Worm (Caenorhabditis elegans) whole organism, young adult: ENCODE data around the gene cdc-25.4.

Source experiments
- B0019.2 ChIP-seq: fragments of 200-800 bp; sonication (Bioruptor generic); conservative IDR thresholded peaks from 2 replicates; pipeline ENCODE4 v1.3.6; 2022; ENCODE audit warnings: missing genetic modification reagents, missing genetic modification characterization, missing compliant biosample characterization
- B0336.3 ChIP-seq: fragments of 200-800 bp; sonication (Bioruptor generic); IDR thresholded peaks from 2 replicates; pipeline ENCODE4 v1.3.6; 2022; ENCODE audit warnings: missing genetic modification characterization, missing compliant biosample characterization
- F10E7.11 ChIP-seq: sonication (generic microtip); optimal IDR thresholded peaks from 2 replicates; lab custom pipeline; 2017; ENCODE audit warnings: mild to moderate bottlenecking, missing genetic modification characterization, moderate library complexity, missing compliant biosample characterization
- F37B4.10 ChIP-seq: fragments of 200-800 bp; sonication (Bioruptor generic); IDR thresholded peaks from 2 replicates; pipeline ENCODE4 v1.3.6; 2022; ENCODE audit warnings: missing genetic modification characterization, missing compliant biosample characterization
- F57C9.4 ChIP-seq: sonication (generic microtip); optimal IDR thresholded peaks from 2 replicates; lab custom pipeline; 2017; ENCODE audit warnings: mild to moderate bottlenecking, missing genetic modification characterization, missing compliant biosample characterization
- Y53F4B.3 ChIP-seq: fragments of 200-800 bp; sonication (Bioruptor generic); IDR thresholded peaks from 2 replicates; pipeline ENCODE4 v1.3.6; 2022; ENCODE audit warnings: missing genetic modification reagents, missing genetic modification characterization, missing compliant biosample characterization
- Y53G8AR.9 ChIP-seq: fragments of 200-800 bp; sonication (Bioruptor generic); conservative IDR thresholded peaks from 2 replicates; pipeline ENCODE4 v1.3.6; 2022; ENCODE audit warnings: missing genetic modification reagents, missing genetic modification characterization, missing compliant biosample characterization
- Y56A3A.18 ChIP-seq: fragments of 200-800 bp; sonication (Bioruptor generic); IDR thresholded peaks from 2 replicates; pipeline ENCODE4 v1.3.6; 2022; ENCODE audit warnings: missing genetic modification reagents, missing genetic modification characterization, missing compliant biosample characterization
- Y95B8A.8 ChIP-seq: fragments of 200-800 bp; sonication (Bioruptor generic); IDR thresholded peaks from 2 replicates; pipeline ENCODE4 v1.3.6; 2022; ENCODE audit warnings: missing genetic modification reagents, missing genetic modification characterization, missing compliant biosample characterization
- ZK185.1 ChIP-seq: sonication (generic microtip); optimal IDR thresholded peaks from 2 replicates; lab custom pipeline; 2016; ENCODE audit warnings: mild to moderate bottlenecking, missing genetic modification characterization, missing compliant biosample characterization; ENCODE audit not compliant: poor library complexity, severe bottlenecking
- aptf-3 ChIP-seq: fragments of 200-800 bp; sonication (Bioruptor generic); IDR thresholded peaks from 2 replicates; pipeline ENCODE4 v1.3.6; 2022; ENCODE audit warnings: missing genetic modification characterization, missing compliant biosample characterization
- athp-1 ChIP-seq: sonication (generic microtip); optimal IDR thresholded peaks from 2 replicates; lab custom pipeline; 2017; ENCODE audit warnings: mild to moderate bottlenecking, missing genetic modification characterization, missing compliant biosample characterization
- ceh-100 ChIP-seq: fragments of 200-800 bp; sonication (Bioruptor generic); IDR thresholded peaks from 2 replicates; pipeline ENCODE4 v1.3.6; 2022; ENCODE audit warnings: missing genetic modification reagents, missing genetic modification characterization, missing compliant biosample characterization
- ceh-58 ChIP-seq: fragments of 200-800 bp; sonication (Bioruptor generic); IDR thresholded peaks from 2 replicates; pipeline ENCODE4 v1.3.6; 2022; ENCODE audit warnings: missing genetic modification characterization, missing compliant biosample characterization
- ceh-79 ChIP-seq: sonication (generic microtip); optimal IDR thresholded peaks from 2 replicates; lab custom pipeline; 2017; ENCODE audit warnings: mild to moderate bottlenecking, missing genetic modification characterization, missing compliant biosample characterization
- dox-1 ChIP-seq: fragments of 200-800 bp; sonication (Bioruptor generic); IDR thresholded peaks from 2 replicates; pipeline ENCODE4 v1.3.6; 2022; ENCODE audit warnings: missing genetic modification reagents, missing genetic modification characterization, missing compliant biosample characterization
- dpff-1 ChIP-seq: sonication (generic microtip); optimal IDR thresholded peaks from 2 replicates; lab custom pipeline; 2017; ENCODE audit warnings: mild to moderate bottlenecking, missing genetic modification characterization, missing compliant biosample characterization
- dpl-1 ChIP-seq: fragments of 150-350 bp; optimal IDR thresholded peaks from 2 replicates; lab custom pipeline; 2014; ENCODE audit warnings: missing biosample characterization, missing genetic modification reagents, missing genetic modification characterization
- ekl-4 ChIP-seq: fragments of 200-800 bp; sonication (Bioruptor generic); IDR thresholded peaks from 2 replicates; pipeline ENCODE4 v1.3.6; 2022; ENCODE audit warnings: missing genetic modification reagents, missing genetic modification characterization, missing compliant biosample characterization
- ets-4 ChIP-seq: fragments of 200-800 bp; sonication (Bioruptor generic); optimal IDR thresholded peaks from 2 replicates; lab custom pipeline; 2018; ENCODE audit warnings: mild to moderate bottlenecking, missing genetic modification characterization, missing compliant biosample characterization
- hlh-26 ChIP-seq: fragments of 200-800 bp; sonication (Bioruptor generic); conservative IDR thresholded peaks from 2 replicates; pipeline ENCODE4 v1.3.6; 2022; ENCODE audit warnings: missing genetic modification reagents, missing genetic modification characterization, missing compliant biosample characterization
- hmg-1.2 ChIP-seq: fragments of 200-800 bp; sonication (Bioruptor generic); IDR thresholded peaks from 2 replicates; pipeline ENCODE4 v1.3.6; 2022; ENCODE audit warnings: missing genetic modification reagents, missing genetic modification characterization, missing compliant biosample characterization
- hsf-1 ChIP-seq: fragments of 200-800 bp; sonication (Bioruptor generic); IDR thresholded peaks from 2 replicates; pipeline ENCODE4 v1.3.6; 2022; ENCODE audit warnings: missing genetic modification reagents, missing genetic modification characterization, missing compliant biosample characterization
- lag-1 ChIP-seq: fragments of 200-800 bp; sonication (Bioruptor generic); IDR thresholded peaks from 2 replicates; pipeline ENCODE4 v1.3.6; 2022; ENCODE audit warnings: missing genetic modification reagents, missing genetic modification characterization, missing compliant biosample characterization
- lin-54 ChIP-seq: fragments of 200-800 bp; sonication (Bioruptor generic); optimal IDR thresholded peaks from 2 replicates; lab custom pipeline; 2018; ENCODE audit warnings: mild to moderate bottlenecking, missing genetic modification characterization, missing compliant biosample characterization
- lsy-27 ChIP-seq: sonication (generic microtip); optimal IDR thresholded peaks from 2 replicates; lab custom pipeline; 2017; ENCODE audit warnings: missing genetic modification characterization, mild to moderate bottlenecking, missing compliant biosample characterization, antibody characterized with exemption, missing genotype, borderline replicate concordance; ENCODE audit not compliant: insufficient read depth
- madf-6 ChIP-seq: fragments of 200-800 bp; sonication (Bioruptor generic); IDR thresholded peaks from 2 replicates; pipeline ENCODE4 v1.3.6; 2022; ENCODE audit warnings: missing genetic modification reagents, missing genetic modification characterization, missing compliant biosample characterization
- madf-8 ChIP-seq: fragments of 200-800 bp; sonication (Bioruptor generic); conservative IDR thresholded peaks from 2 replicates; pipeline ENCODE4 v1.3.6; 2022; ENCODE audit warnings: missing genetic modification reagents, missing genetic modification characterization, missing compliant biosample characterization
- mel-28 ChIP-seq: sonication (generic microtip); optimal IDR thresholded peaks from 2 replicates; lab custom pipeline; 2016; ENCODE audit warnings: borderline replicate concordance, mild to moderate bottlenecking, missing genetic modification characterization, missing compliant biosample characterization
- nhr-120 ChIP-seq: fragments of 200-800 bp; sonication (Bioruptor generic); IDR thresholded peaks from 2 replicates; pipeline ENCODE4 v1.3.6; 2022; ENCODE audit warnings: missing genetic modification characterization, missing compliant biosample characterization
- nhr-179 ChIP-seq: sonication (generic microtip); optimal IDR thresholded peaks from 2 replicates; lab custom pipeline; 2016; ENCODE audit warnings: mild to moderate bottlenecking, missing genetic modification characterization, missing compliant biosample characterization
- nhr-27 ChIP-seq: fragments of 200-800 bp; sonication (Bioruptor generic); optimal IDR thresholded peaks from 2 replicates; lab custom pipeline; 2018; ENCODE audit warnings: mild to moderate bottlenecking, missing genetic modification characterization, moderate library complexity, missing compliant biosample characterization
- nhr-80 ChIP-seq: sonication (generic microtip); optimal IDR thresholded peaks from 2 replicates; lab custom pipeline; 2016; ENCODE audit warnings: missing genetic modification characterization, missing compliant biosample characterization
- pbrm-1 ChIP-seq: fragments of 200-800 bp; sonication (Bioruptor generic); IDR thresholded peaks from 2 replicates; pipeline ENCODE4 v1.3.6; 2022; ENCODE audit warnings: missing genetic modification reagents, missing genetic modification characterization, missing compliant biosample characterization
- snpc-1.1 ChIP-seq: sonication (generic microtip); optimal IDR thresholded peaks from 2 replicates; lab custom pipeline; 2017; ENCODE audit warnings: missing genetic modification characterization, mild to moderate bottlenecking, missing compliant biosample characterization, antibody characterized with exemption, moderate library complexity, missing genotype, missing genetic modification reagents; ENCODE audit not compliant: insufficient read depth
- snpc-4 ChIP-seq, 5 experiments: fragments of 150-350 bp in 1 of 5; sonication (generic microtip) in 4 of 5; optimal IDR thresholded peaks; 2 replicates each; lab custom pipeline; 2014 to 2018; ENCODE audit warnings: missing genetic modification characterization in 5 of 5, missing biosample characterization in 3 of 5, antibody characterized with exemption in 2 of 5, mild to moderate bottlenecking in 2 of 5, missing compliant biosample characterization in 2 of 5, missing genotype in 2 of 5, moderate library complexity in 2 of 5, missing genetic modification reagents in 1 of 5
- tbx-9 ChIP-seq: sonication (generic microtip); optimal IDR thresholded peaks from 2 replicates; lab custom pipeline; 2016; ENCODE audit warnings: borderline replicate concordance, missing genetic modification characterization, inconsistent platforms, missing compliant biosample characterization
- tlf-1 ChIP-seq: fragments of 200-800 bp; sonication (Bioruptor generic); optimal IDR thresholded peaks from 2 replicates; lab custom pipeline; 2018; ENCODE audit warnings: mild to moderate bottlenecking, missing genetic modification characterization, missing compliant biosample characterization
- unc-130 ChIP-seq: sonication (generic microtip); optimal IDR thresholded peaks from 2 replicates; lab custom pipeline; 2016; ENCODE audit warnings: missing genetic modification reagents, missing genetic modification characterization, missing compliant biosample characterization
- zfh-2 ChIP-seq: fragments of 200-800 bp; sonication (Bioruptor generic); conservative IDR thresholded peaks from 2 replicates; pipeline ENCODE4 v1.3.6; 2022; ENCODE audit warnings: missing genetic modification reagents, missing genetic modification characterization, missing compliant biosample characterization
- ztf-25 ChIP-seq: fragments of 200-800 bp; sonication (Bioruptor generic); IDR thresholded peaks from 2 replicates; pipeline ENCODE4 v1.3.6; 2022; ENCODE audit warnings: missing genetic modification reagents, missing genetic modification characterization, missing compliant biosample characterization
- ztf-3 ChIP-seq: fragments of 200-800 bp; sonication (Bioruptor generic); optimal IDR thresholded peaks from 2 replicates; lab custom pipeline; 2018; ENCODE audit warnings: mild to moderate bottlenecking, missing genetic modification characterization, missing compliant biosample characterization
- ztf-6 ChIP-seq: fragments of 200-800 bp; sonication (Bioruptor generic); IDR thresholded peaks from 2 replicates; pipeline ENCODE4 v1.3.6; 2022; ENCODE audit warnings: missing genetic modification reagents, missing genetic modification characterization, missing compliant biosample characterization

cdc-25.4 gene

DNA sequence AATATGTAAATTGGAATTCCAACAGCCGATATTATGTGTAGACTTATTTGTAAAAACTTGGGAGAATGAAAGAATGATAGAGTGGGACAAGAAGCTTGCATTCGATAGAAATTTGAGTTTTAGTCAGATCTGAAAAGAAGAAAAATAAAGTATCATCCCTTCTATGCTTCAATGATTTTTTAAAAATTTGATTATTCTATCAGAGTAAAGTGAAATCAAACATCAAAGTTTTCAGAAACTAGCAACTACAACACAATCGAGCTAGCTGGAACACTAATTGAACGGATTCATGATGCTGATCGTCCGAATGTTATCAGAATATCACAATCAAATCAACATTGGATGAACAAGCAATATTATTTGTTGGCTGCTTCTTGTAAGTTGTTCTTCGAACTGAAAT lies 37.8 kb upstream of the cdc-25.4 start, which contains the start of gene srh-135:
TSS of gene srh-135 (minus strand) at position 101 of the 400 bp plus-strand sequence.
- TF ChIP-seq ceh-79, result no peak
- TF ChIP-seq F37B4.10 (GFP tag; lab: Robert Waterston, UW), result no peak
- TF ChIP-seq hsf-1 (GFP tag; lab: Robert Waterston, UW), result no peak
- no peak for TF ChIP-seq nhr-179 (tag; lab: Kevin White, UChicago)
- TF ChIP-seq, all 124 proteins: peak for 0

DNA sequence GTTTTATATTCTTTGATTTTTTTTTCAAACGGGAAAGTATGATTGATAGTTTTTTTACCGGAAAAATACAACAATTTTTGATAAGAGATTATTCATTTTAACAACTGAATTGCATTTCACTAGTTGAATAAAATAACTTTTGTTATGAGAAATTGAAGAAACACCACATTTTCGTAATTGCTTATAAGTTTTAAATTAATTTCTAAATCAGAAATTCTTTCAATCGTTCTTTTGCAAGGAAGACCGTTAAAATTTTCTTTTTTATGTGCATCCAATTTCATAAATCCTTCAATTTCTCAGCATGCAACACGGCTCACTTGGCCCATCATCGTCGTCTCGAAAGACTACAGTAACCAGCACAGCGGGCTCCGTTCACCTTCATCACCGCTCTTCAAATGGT lies 33.3 kb upstream of the cdc-25.4 start, which contains the start of gene plc-3:
TSS of gene plc-3 (plus strand) at position 301 of the 400 bp plus-strand sequence.
- TF ChIP-seq ZK185.1 (no peak), ets-4 (GFP tag; lab: Kevin White, UChicago) (no peak), B0336.3 (GFP tag; lab: Robert Waterston, UW) (no peak), Y95B8A.8 (GFP tag; lab: Robert Waterston, UW) (no peak), Y53G8AR.9 (GFP tag; lab: Robert Waterston, UW) (no peak), dox-1 (no peak), madf-6 (GFP tag; lab: Robert Waterston, UW) (no peak), hlh-26 (GFP tag; lab: Robert Waterston, UW) (no peak), lag-1 (no peak), aptf-3 (GFP tag; lab: Robert Waterston, UW) (no peak), unc-130 (GFP tag; lab: Kevin White, UChicago) (no peak), mel-28 (no peak), ztf-6 (GFP tag; lab: Robert Waterston, UW) (no peak), lin-54 (GFP tag; lab: Kevin White, UChicago) (no peak), pbrm-1 (GFP tag; lab: Robert Waterston, UW) (no peak), tlf-1 (GFP tag; lab: Kevin White, UChicago) (no peak), snpc-1.1 (tag; lab: Kevin White, UChicago) (no peak), zfh-2 (no peak)

DNA sequence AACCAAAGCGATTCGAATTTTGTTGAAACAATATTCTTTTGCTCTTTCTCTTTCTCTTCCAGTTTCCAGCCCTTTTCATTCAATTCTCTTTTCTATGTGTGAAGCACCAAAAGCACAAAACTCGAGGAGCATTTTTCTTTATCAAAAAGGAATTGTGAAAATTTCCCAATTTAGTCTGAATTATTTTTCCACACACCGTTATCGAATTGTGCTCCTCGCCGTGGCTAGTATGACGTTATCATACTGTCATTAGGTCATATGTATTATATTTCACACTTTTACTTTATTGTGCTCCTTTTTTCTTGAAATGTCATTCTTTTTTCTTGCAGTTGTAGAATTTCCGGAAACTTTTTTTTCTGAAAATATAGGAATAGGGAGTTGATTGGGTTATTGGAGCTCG lies 32.4 kb upstream of the cdc-25.4 start:
- TF ChIP-seq dox-1 (peak; percentile 37; the same call in 1 of the 2 replicates), dpff-1 (tag; lab: Kevin White, UChicago) (no peak), nhr-80 (tag; lab: Kevin White, UChicago) (peak; percentile 86)

DNA sequence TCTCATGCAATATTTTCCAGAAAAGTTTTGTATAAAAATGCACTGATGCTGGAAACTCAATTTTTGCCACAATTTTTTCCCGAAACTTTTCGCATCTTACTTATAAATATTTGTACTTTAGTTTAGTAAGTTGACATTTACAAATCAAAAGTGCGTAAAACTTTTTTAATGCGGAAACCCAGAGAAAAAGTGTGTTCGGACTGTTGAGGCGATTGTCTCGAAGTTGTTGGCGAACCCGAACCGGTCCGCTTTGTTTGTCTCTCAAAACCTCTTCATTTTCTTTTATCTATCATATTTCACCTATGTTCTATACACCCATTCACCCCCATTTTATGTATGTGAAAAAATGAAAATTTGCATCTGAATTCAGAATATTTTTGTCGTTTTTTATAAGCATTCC lies 31.4 kb upstream of the cdc-25.4 start:
- TF ChIP-seq snpc-4 (GFP tag; optimal IDR thresholded peaks at IDR 0.05; lab: Kevin White, UChicago) (no peak), snpc-4 (tag; optimal IDR thresholded peaks at IDR 0.05; lab: Kevin White, UChicago) (no peak), athp-1 (tag; lab: Kevin White, UChicago) (no peak), tbx-9 (no peak), F10E7.11 (tag; lab: Kevin White, UChicago) (no peak), madf-8 (no peak), dpl-1 (GFP tag; lab: Kevin White, UChicago) (no peak), hmg-1.2 (GFP tag; lab: Robert Waterston, UW) (no peak), B0019.2 (no peak), Y53G8AR.9 (GFP tag; lab: Robert Waterston, UW) (no peak)

- TF ChIP-seq ZK185.1 (no peak), ekl-4 (no peak), nhr-120 (GFP tag; lab: Robert Waterston, UW) (no peak), ceh-58 (no peak), ztf-3 (GFP tag; lab: Kevin White, UChicago) (no peak), ztf-6 (GFP tag; lab: Robert Waterston, UW) (no peak), nhr-27 (no peak), ztf-25 (GFP tag; lab: Robert Waterston, UW) (no peak), Y56A3A.18 (GFP tag; lab: Robert Waterston, UW) (no peak), lsy-27 (tag; lab: Kevin White, UChicago) (no peak), Y53F4B.3 (GFP tag; lab: Robert Waterston, UW) (no peak), ets-4 (GFP tag; lab: Kevin White, UChicago) (no peak), F57C9.4 (tag; lab: Kevin White, UChicago) (no peak), ceh-100 (GFP tag; lab: Robert Waterston, UW) (no peak)
These were observed 28.9 kb upstream of the cdc-25.4 start, which contains the start of gene ref-1 for ce11 chrII:10218171-10218570. TSS of gene ref-1 (plus strand) at chrII:10218471.
